Worm (Caenorhabditis elegans) whole organism, L2 larva: Measurements from ENCODE around the gene B0284.3.
A peak's percentile ranks its signal among the peaks of the same experiment; 100 is the strongest.

ENCODE experiments used
- C34F6.9 ChIP-seq: fragments of 150-350 bp; optimal IDR thresholded peaks from 2 replicates; lab custom pipeline; 2014; ENCODE audit warnings: missing biosample characterization, missing genetic modification characterization
- ceh-16 ChIP-seq: fragments of 150-350 bp; optimal IDR thresholded peaks from 2 replicates; lab custom pipeline; 2014; ENCODE audit warnings: missing biosample characterization, missing genetic modification characterization
- nhr-25 ChIP-seq: fragments of 150-350 bp; sonication (generic microtip); optimal IDR thresholded peaks from 3 replicates; lab custom pipeline; 2014; ENCODE audit warnings: missing biosample characterization, missing genetic modification characterization
- skn-1 ChIP-seq: sonication (generic microtip); optimal IDR thresholded peaks from 2 replicates; lab custom pipeline; 2017; ENCODE audit warnings: missing biosample characterization, missing genetic modification characterization

The B0284.3 gene

DNA sequence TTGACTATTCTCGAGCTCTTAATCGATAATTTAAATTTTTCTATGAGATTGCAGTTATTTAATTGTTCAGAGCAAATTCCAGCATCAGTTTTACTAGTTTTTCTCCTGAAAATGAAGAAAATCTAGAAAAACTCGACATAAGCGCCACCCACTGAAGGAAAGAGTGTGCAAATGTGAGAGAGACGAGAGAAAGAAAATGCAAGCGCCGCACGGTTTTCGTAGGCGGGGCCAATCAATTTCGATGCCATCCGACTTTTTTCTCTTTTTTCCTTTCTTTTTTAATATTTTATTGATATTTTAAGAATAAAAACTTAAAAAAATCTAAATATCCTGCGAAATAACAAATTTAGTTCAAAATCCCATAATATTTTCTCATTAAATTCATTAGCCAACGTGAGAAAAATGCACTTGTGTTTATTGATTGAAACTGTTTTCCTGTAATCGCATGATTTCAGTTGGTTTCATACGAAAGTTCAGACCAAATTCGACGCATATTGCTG lies 47.0 kb downstream of the B0284.3 start, which contains the start of gene cdk-12 (continued):
- TF ChIP-seq skn-1 (tag; lab: Kevin White, UChicago) = no peak

- peak; percentile 61 for TF ChIP-seq nhr-25
- TF ChIP-seq ceh-16 (tag; lab: Kevin White, UChicago) = no peak
- TF ChIP-seq C34F6.9 (tag; lab: Kevin White, UChicago) = no peak
These were observed 48.6 kb downstream of the B0284.3 start, which contains the start of gene gly-6 for ce11 chrIII:4330984-4331383. TSS of gene gly-6 (minus strand) at chrIII:4331228.
